Worm (Caenorhabditis elegans): Measurements from ENCODE around the gene srz-67.

Gene srz-67

ce11 chrII:3264704-3265103, 27.8 kb upstream of the srz-67 start:
- TF ChIP-seq med-1 (GFP tag; optimal IDR thresholded peaks at IDR 0.05; ENCODE audit: insufficient read depth): no peak
- TF ChIP-seq flt-1 (GFP tag; IDR thresholded peaks at IDR 0.05): no peak
- TF ChIP-seq ztf-29 (GFP tag; IDR thresholded peaks at IDR 0.05): no peak
- no peak for TF ChIP-seq tab-1 (GFP tag; IDR thresholded peaks at IDR 0.05)
- no peak for TF ChIP-seq klf-2 (GFP tag; conservative IDR thresholded peaks at IDR 0.05)
- no peak for TF ChIP-seq cog-1 (tag; optimal IDR thresholded peaks at IDR 0.05)
- TF ChIP-seq ref-1 (GFP tag; conservative IDR thresholded peaks at IDR 0.05): no peak
- TF ChIP-seq T22C8.4 (GFP tag; IDR thresholded peaks at IDR 0.05): no peak
- no peak for TF ChIP-seq ztf-23 (GFP tag; IDR thresholded peaks at IDR 0.05)

ce11 chrII:3262504-3262903, 25.6 kb upstream of the srz-67 start, which contains the start of gene F02E11.2:
Gene F02E11.2 (plus strand): TSS chrII:3262804.
- no peak for TF ChIP-seq klf-2 (GFP tag; conservative IDR thresholded peaks at IDR 0.05)
- TF ChIP-seq ztf-29 (GFP tag; IDR thresholded peaks at IDR 0.05): no peak
- TF ChIP-seq tab-1 (GFP tag; IDR thresholded peaks at IDR 0.05): no peak
- TF ChIP-seq cog-1 (tag; optimal IDR thresholded peaks at IDR 0.05): no peak
- TF ChIP-seq ref-1 (GFP tag; conservative IDR thresholded peaks at IDR 0.05): no peak
- no peak for TF ChIP-seq med-1 (GFP tag; optimal IDR thresholded peaks at IDR 0.05; ENCODE audit: insufficient read depth)
- no peak for TF ChIP-seq flt-1 (GFP tag; IDR thresholded peaks at IDR 0.05)
- no peak for TF ChIP-seq T22C8.4 (GFP tag; IDR thresholded peaks at IDR 0.05)
- no peak for TF ChIP-seq ztf-23 (GFP tag; IDR thresholded peaks at IDR 0.05)

- TF ChIP-seq med-1 (GFP tag; optimal IDR thresholded peaks at IDR 0.05; ENCODE audit: insufficient read depth): no peak
- no peak for TF ChIP-seq T22C8.4 (GFP tag; IDR thresholded peaks at IDR 0.05)
- TF ChIP-seq klf-2 (GFP tag; conservative IDR thresholded peaks at IDR 0.05): no peak
- TF ChIP-seq tab-1 (GFP tag; IDR thresholded peaks at IDR 0.05): no peak
- TF ChIP-seq flt-1 (GFP tag; IDR thresholded peaks at IDR 0.05): no peak
- TF ChIP-seq ref-1 (GFP tag; conservative IDR thresholded peaks at IDR 0.05): no peak
- no peak for TF ChIP-seq ztf-29 (GFP tag; IDR thresholded peaks at IDR 0.05)
- no peak for TF ChIP-seq ztf-23 (GFP tag; IDR thresholded peaks at IDR 0.05)
- TF ChIP-seq cog-1 (tag; optimal IDR thresholded peaks at IDR 0.05): no peak
Observed at ce11 chrII:3259254-3259653, 22.3 kb upstream of the srz-67 start, which contains the start of gene gcy-19. Gene gcy-19 (minus strand): TSS chrII:3259354.

- no peak for TF ChIP-seq ztf-29 (GFP tag; IDR thresholded peaks at IDR 0.05)
- TF ChIP-seq klf-2 (GFP tag; conservative IDR thresholded peaks at IDR 0.05): no peak
- TF ChIP-seq T22C8.4 (GFP tag; IDR thresholded peaks at IDR 0.05): no peak
- TF ChIP-seq flt-1 (GFP tag; IDR thresholded peaks at IDR 0.05): no peak
- TF ChIP-seq ztf-23 (GFP tag; IDR thresholded peaks at IDR 0.05): no peak
- TF ChIP-seq tab-1 (GFP tag; IDR thresholded peaks at IDR 0.05): no peak
- TF ChIP-seq med-1 (GFP tag; optimal IDR thresholded peaks at IDR 0.05; ENCODE audit: insufficient read depth): no peak
- TF ChIP-seq ref-1 (GFP tag; conservative IDR thresholded peaks at IDR 0.05): no peak
- no peak for TF ChIP-seq cog-1 (tag; optimal IDR thresholded peaks at IDR 0.05)
Observed at ce11 chrII:3251782-3252181, 14.8 kb upstream of the srz-67 start.

ce11 chrII:3250195-3250594, 13.3 kb upstream of the srz-67 start:
- TF ChIP-seq med-1 (GFP tag; optimal IDR thresholded peaks at IDR 0.05; ENCODE audit: insufficient read depth): no peak
- TF ChIP-seq ref-1 (GFP tag; conservative IDR thresholded peaks at IDR 0.05): no peak
- no peak for TF ChIP-seq flt-1 (GFP tag; IDR thresholded peaks at IDR 0.05)
- no peak for TF ChIP-seq tab-1 (GFP tag; IDR thresholded peaks at IDR 0.05)
- no peak for TF ChIP-seq klf-2 (GFP tag; conservative IDR thresholded peaks at IDR 0.05)
- no peak for TF ChIP-seq ztf-23 (GFP tag; IDR thresholded peaks at IDR 0.05)
- no peak for TF ChIP-seq ztf-29 (GFP tag; IDR thresholded peaks at IDR 0.05)
- TF ChIP-seq cog-1 (tag; optimal IDR thresholded peaks at IDR 0.05): no peak
- TF ChIP-seq T22C8.4 (GFP tag; IDR thresholded peaks at IDR 0.05): no peak

ce11 chrII:3249406-3249805, 12.5 kb upstream of the srz-67 start, which contains the start of gene clec-124:
Gene clec-124 (plus strand): TSS chrII:3249706.
- TF ChIP-seq T22C8.4 (GFP tag; IDR thresholded peaks at IDR 0.05) (no peak), ref-1 (GFP tag; conservative IDR thresholded peaks at IDR 0.05) (no peak)

- TF ChIP-seq T22C8.4 (GFP tag; IDR thresholded peaks at IDR 0.05): 0 out of 2 replicates have a peak, but pooled peaks have one; percentile 36
- TF ChIP-seq cog-1 (tag; optimal IDR thresholded peaks at IDR 0.05): no peak
Observed at ce11 chrII:3248043-3248718, 11.2 kb upstream of the srz-67 start, which contains the start of the genes fbxc-50 and C17F4.2. Gene fbxc-50 (minus strand): TSS chrII:3248123. Gene C17F4.2 (plus strand): TSS chrII:3248668.

ce11 chrII:3247556-3247955, 10.6 kb upstream of the srz-67 start:
- no peak for TF ChIP-seq med-1 (GFP tag; optimal IDR thresholded peaks at IDR 0.05; ENCODE audit: insufficient read depth)
- no peak for TF ChIP-seq tab-1 (GFP tag; IDR thresholded peaks at IDR 0.05)

ce11 chrII:3245836-3246235, 8.9 kb upstream of the srz-67 start, which contains the start of gene C17F4.7:
Gene C17F4.7 (minus strand): TSS chrII:3246015.
- no peak for TF ChIP-seq ztf-23 (GFP tag; IDR thresholded peaks at IDR 0.05)
- TF ChIP-seq flt-1 (GFP tag; IDR thresholded peaks at IDR 0.05): no peak
- TF ChIP-seq T22C8.4 (GFP tag; IDR thresholded peaks at IDR 0.05): no peak
- TF ChIP-seq ztf-29 (GFP tag; IDR thresholded peaks at IDR 0.05): no peak
- TF ChIP-seq ref-1 (GFP tag; conservative IDR thresholded peaks at IDR 0.05): no peak
- no peak for TF ChIP-seq tab-1 (GFP tag; IDR thresholded peaks at IDR 0.05)
- TF ChIP-seq cog-1 (tag; optimal IDR thresholded peaks at IDR 0.05): no peak
- no peak for TF ChIP-seq klf-2 (GFP tag; conservative IDR thresholded peaks at IDR 0.05)
- TF ChIP-seq med-1 (GFP tag; optimal IDR thresholded peaks at IDR 0.05; ENCODE audit: insufficient read depth): no peak

ce11 chrII:3244758-3245157, 7.8 kb upstream of the srz-67 start:
- TF ChIP-seq med-1 (GFP tag; optimal IDR thresholded peaks at IDR 0.05; ENCODE audit: insufficient read depth) (no peak), T22C8.4 (GFP tag; IDR thresholded peaks at IDR 0.05) (no peak), ref-1 (GFP tag; conservative IDR thresholded peaks at IDR 0.05) (no peak), cog-1 (tag; optimal IDR thresholded peaks at IDR 0.05) (no peak), flt-1 (GFP tag; IDR thresholded peaks at IDR 0.05) (no peak), tab-1 (GFP tag; IDR thresholded peaks at IDR 0.05) (no peak), ztf-23 (GFP tag; IDR thresholded peaks at IDR 0.05) (no peak)

All from whole organism, midembryonic.